Worm (Caenorhabditis elegans) whole organism, midembryonic: ENCODE results near the gene R01E6.2.

Experiments
- T22C8.4 ChIP-seq: fragments of 200-800 bp; sonication (Bioruptor generic); IDR thresholded peaks from 2 replicates; pipeline ENCODE4 v1.3.6; 2022; ENCODE audit warnings: missing genetic modification characterization, missing compliant biosample characterization
- tab-1 ChIP-seq: fragments of 200-800 bp; sonication (Bioruptor generic); IDR thresholded peaks from 2 replicates; pipeline ENCODE4 v1.3.6; 2022; ENCODE audit warnings: missing genetic modification characterization, missing compliant biosample characterization
- ztf-29 ChIP-seq: fragments of 200-800 bp; sonication (Bioruptor generic); IDR thresholded peaks from 2 replicates; pipeline ENCODE4 v1.3.6; 2022; ENCODE audit warnings: missing genetic modification reagents, missing genetic modification characterization, missing compliant biosample characterization

DNA sequence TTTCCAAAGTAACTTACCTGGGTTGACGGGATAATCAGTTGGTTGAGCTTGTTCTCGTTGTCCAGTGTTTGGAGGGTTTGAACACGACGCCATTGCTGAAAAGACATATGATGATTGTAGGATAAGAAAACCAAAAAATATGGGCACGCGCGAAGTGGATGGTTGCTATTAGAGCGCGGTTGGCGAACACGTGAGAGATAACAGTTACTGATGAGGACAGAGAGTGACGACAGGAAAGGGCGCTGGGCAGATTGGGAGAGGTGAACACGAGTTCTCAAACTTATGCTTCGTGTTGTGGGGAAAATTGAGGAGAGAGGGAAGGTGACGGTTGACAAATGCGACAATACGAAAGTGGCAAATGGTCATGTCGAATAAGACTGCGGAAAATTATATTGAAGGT lies 37.5 kb upstream of the R01E6.2 start, which contains the start of gene F54B11.8:
- TF ChIP-seq T22C8.4 (no peak), ztf-29 (no peak), tab-1 (GFP tag; lab: Robert Waterston, UW) (no peak)
